Worm (Caenorhabditis elegans) whole organism, L1 larva: ENCODE measurements around the gene F48C5.2.
A peak's percentile ranks its signal among the peaks of the same experiment; 100 is the strongest.

Source experiments
- C16A3.4 ChIP-seq: fragments of 150-350 bp; optimal IDR thresholded peaks from 2 replicates; lab custom pipeline; 2014; ENCODE audit warnings: missing biosample characterization, missing genetic modification characterization
- C34B4.2 ChIP-seq: sonication (generic microtip); optimal IDR thresholded peaks from 2 replicates; lab custom pipeline; 2017; ENCODE audit warnings: mild to moderate bottlenecking, missing genetic modification characterization, missing compliant biosample characterization
- F16B12.6 ChIP-seq: fragments of 150-350 bp; optimal IDR thresholded peaks from 2 replicates; lab custom pipeline; 2014; ENCODE audit warnings: missing biosample characterization, missing genetic modification characterization
- Y116A8C.19 ChIP-seq: sonication (generic microtip); optimal IDR thresholded peaks from 2 replicates; lab custom pipeline; 2016; ENCODE audit warnings: missing compliant biosample characterization, missing genetic modification characterization, borderline replicate concordance
- alr-1 ChIP-seq: fragments of 200-800 bp; sonication (Bioruptor generic); optimal IDR thresholded peaks from 2 replicates; lab custom pipeline; 2018; ENCODE audit warnings: borderline replicate concordance, mild to moderate bottlenecking, missing genetic modification characterization, missing compliant biosample characterization
- aly-2 ChIP-seq: fragments of 150-350 bp; optimal IDR thresholded peaks from 2 replicates; lab custom pipeline; 2014; ENCODE audit warnings: missing biosample characterization, missing genetic modification characterization
- ama-1 ChIP-seq: fragments of 150-350 bp; optimal IDR thresholded peaks from 2 replicates; lab custom pipeline; 2014
- blmp-1 ChIP-seq: fragments of 150-350 bp; optimal IDR thresholded peaks from 2 replicates; lab custom pipeline; 2014; ENCODE audit warnings: missing biosample characterization, missing genetic modification characterization
- ceh-8 ChIP-seq: fragments of 200-800 bp; sonication (Bioruptor generic); optimal IDR thresholded peaks from 2 replicates; lab custom pipeline; 2018; ENCODE audit warnings: mild to moderate bottlenecking, missing genetic modification characterization, moderate library complexity, missing compliant biosample characterization
- ces-1 ChIP-seq: fragments of 150-350 bp; optimal IDR thresholded peaks from 2 replicates; lab custom pipeline; 2014; ENCODE audit warnings: missing biosample characterization, missing genetic modification reagents, missing genetic modification characterization
- dpl-1 ChIP-seq, 3 experiments: fragments of 150-350 bp in 2 of 3; sonication (generic microtip) in 1 of 3; optimal IDR thresholded peaks; 2 replicates each; lab custom pipeline; 2014 to 2017; ENCODE audit warnings: missing biosample characterization in 3 of 3, missing genetic modification characterization in 3 of 3, missing genetic modification reagents in 3 of 3
- dsc-1 ChIP-seq: sonication (generic microtip); optimal IDR thresholded peaks from 2 replicates; lab custom pipeline; 2016; ENCODE audit warnings: mild to moderate bottlenecking, missing genetic modification characterization, missing compliant biosample characterization
- efl-3 ChIP-seq: fragments of 200-800 bp; sonication (Bioruptor generic); optimal IDR thresholded peaks from 2 replicates; lab custom pipeline; 2018; ENCODE audit warnings: mild to moderate bottlenecking, missing genetic modification characterization, missing compliant biosample characterization
- egl-13 ChIP-seq: sonication (generic microtip); optimal IDR thresholded peaks from 2 replicates; lab custom pipeline; 2016; ENCODE audit warnings: missing genotype, missing genetic modification reagents, missing genetic modification characterization, missing compliant biosample characterization
- elt-2 ChIP-seq: sonication (generic microtip); optimal IDR thresholded peaks from 2 replicates; lab custom pipeline; 2016; ENCODE audit warnings: missing genetic modification characterization, mild to moderate bottlenecking, inconsistent platforms, missing compliant biosample characterization, missing genetic modification reagents
- elt-3 ChIP-seq, 6 experiments: fragments of 150-350 bp in 1 of 6; sonication (generic microtip); optimal IDR thresholded peaks; 2 replicates each; lab custom pipeline; 2017 to 2018; ENCODE audit warnings: missing biosample characterization in 6 of 6, missing genetic modification characterization in 6 of 6, inconsistent platforms in 1 of 6
- fkh-4 ChIP-seq: sonication (generic microtip); optimal IDR thresholded peaks from 2 replicates; lab custom pipeline; 2016; ENCODE audit warnings: missing compliant biosample characterization, missing genetic modification characterization, borderline replicate concordance
- fkh-8 ChIP-seq: sonication (generic microtip); optimal IDR thresholded peaks from 2 replicates; lab custom pipeline; 2016; ENCODE audit warnings: mild to moderate bottlenecking, missing genetic modification characterization, missing compliant biosample characterization
- grh-1 ChIP-seq: fragments of 200-800 bp; sonication (Bioruptor generic); IDR thresholded peaks from 2 replicates; pipeline ENCODE4 v1.3.6; 2022; ENCODE audit warnings: missing genetic modification reagents, missing genetic modification characterization, missing compliant biosample characterization
- hlh-17 ChIP-seq: fragments of 200-800 bp; sonication (Bioruptor generic); optimal IDR thresholded peaks from 2 replicates; lab custom pipeline; 2018; ENCODE audit warnings: missing genetic modification characterization, mild to moderate bottlenecking, missing compliant biosample characterization, moderate library complexity, borderline replicate concordance
- hpl-2 ChIP-seq: fragments of 150-350 bp; optimal IDR thresholded peaks from 2 replicates; lab custom pipeline; 2014; ENCODE audit warnings: missing biosample characterization, missing genetic modification reagents, missing genetic modification characterization
- irx-1 ChIP-seq: sonication (generic microtip); optimal IDR thresholded peaks from 2 replicates; lab custom pipeline; 2016; ENCODE audit warnings: missing genetic modification characterization, missing compliant biosample characterization
- isw-1 ChIP-seq: fragments of 200-800 bp; sonication (Bioruptor generic); IDR thresholded peaks from 2 replicates; pipeline ENCODE4 v1.3.6; 2022; ENCODE audit warnings: missing genetic modification characterization, missing compliant biosample characterization
- jun-1 ChIP-seq: fragments of 150-350 bp; optimal IDR thresholded peaks from 2 replicates; lab custom pipeline; 2014; ENCODE audit warnings: missing biosample characterization, missing genetic modification reagents, missing genetic modification characterization
- lin-13 ChIP-seq: fragments of 150-350 bp; optimal IDR thresholded peaks from 2 replicates; lab custom pipeline; 2014; ENCODE audit warnings: missing biosample characterization, missing genetic modification reagents, missing genetic modification characterization
- lin-35 ChIP-seq, 2 experiments: fragments of 150-350 bp; optimal IDR thresholded peaks; 2 replicates each; lab custom pipeline; 2014; ENCODE audit warnings: missing biosample characterization in 2 of 2, missing genetic modification characterization in 2 of 2, missing genetic modification reagents in 2 of 2
- lin-39 ChIP-seq: fragments of 150-350 bp; optimal IDR thresholded peaks from 2 replicates; lab custom pipeline; 2014; ENCODE audit warnings: missing biosample characterization, missing genetic modification reagents, missing genetic modification characterization
- lir-3 ChIP-seq: sonication (generic microtip); optimal IDR thresholded peaks from 2 replicates; lab custom pipeline; 2016; ENCODE audit warnings: mild to moderate bottlenecking, missing genetic modification characterization, moderate library complexity, missing compliant biosample characterization; ENCODE audit not compliant: poor library complexity
- mab-9 ChIP-seq: fragments of 200-800 bp; sonication (Bioruptor generic); IDR thresholded peaks from 2 replicates; pipeline ENCODE4 v1.3.6; 2022; ENCODE audit warnings: missing genetic modification reagents, missing genetic modification characterization, missing compliant biosample characterization
- mdl-1 ChIP-seq, 2 experiments: fragments of 150-350 bp; optimal IDR thresholded peaks; 2 replicates each; lab custom pipeline; 2014 to 2017; ENCODE audit warnings: missing biosample characterization in 2 of 2, missing genetic modification characterization in 2 of 2, inconsistent platforms in 1 of 2
- mef-2 ChIP-seq: fragments of 150-350 bp; optimal IDR thresholded peaks from 2 replicates; lab custom pipeline; 2014; ENCODE audit warnings: missing biosample characterization, missing genetic modification characterization
- nhr-11 ChIP-seq: fragments of 150-350 bp; optimal IDR thresholded peaks from 2 replicates; lab custom pipeline; 2014; ENCODE audit warnings: missing biosample characterization, missing genetic modification characterization
- nhr-12 ChIP-seq: sonication (generic microtip); optimal IDR thresholded peaks from 2 replicates; lab custom pipeline; 2017; ENCODE audit warnings: missing biosample characterization, missing genetic modification characterization
- nhr-237 ChIP-seq: fragments of 150-350 bp; optimal IDR thresholded peaks from 2 replicates; lab custom pipeline; 2014; ENCODE audit warnings: missing biosample characterization, missing genetic modification characterization
- nhr-28 ChIP-seq: fragments of 150-350 bp; optimal IDR thresholded peaks from 2 replicates; lab custom pipeline; 2014; ENCODE audit warnings: missing biosample characterization, missing genetic modification characterization
- nhr-47 ChIP-seq: sonication (generic microtip); optimal IDR thresholded peaks from 2 replicates; lab custom pipeline; 2016; ENCODE audit warnings: mild to moderate bottlenecking, missing genetic modification characterization, moderate library complexity, missing compliant biosample characterization
- nhr-71 ChIP-seq: sonication (generic microtip); optimal IDR thresholded peaks from 2 replicates; lab custom pipeline; 2016; ENCODE audit warnings: mild to moderate bottlenecking, missing genetic modification characterization, moderate library complexity, missing compliant biosample characterization
- nhr-76 ChIP-seq: sonication (generic microtip); optimal IDR thresholded peaks from 2 replicates; lab custom pipeline; 2017; ENCODE audit warnings: missing biosample characterization, missing genetic modification characterization
- nhr-85 ChIP-seq: sonication (generic microtip); peaks from one replicate; lab custom pipeline; 2016; ENCODE audit warnings: missing genetic modification characterization, inconsistent platforms, missing compliant biosample characterization
- pag-3 ChIP-seq: sonication (generic microtip); optimal IDR thresholded peaks from 2 replicates; lab custom pipeline; 2017; ENCODE audit warnings: missing genetic modification characterization, mild to moderate bottlenecking, missing compliant biosample characterization, antibody characterized with exemption, borderline replicate concordance; ENCODE audit not compliant: insufficient read depth
- sptf-1 ChIP-seq: fragments of 150-350 bp; optimal IDR thresholded peaks from 2 replicates; lab custom pipeline; 2014; ENCODE audit warnings: missing biosample characterization, missing genetic modification characterization
- sup-37 ChIP-seq: fragments of 200-800 bp; sonication (Bioruptor generic); optimal IDR thresholded peaks from 2 replicates; lab custom pipeline; 2018; ENCODE audit warnings: mild to moderate bottlenecking, missing genetic modification characterization, missing compliant biosample characterization
- swsn-7 ChIP-seq: sonication (generic microtip); optimal IDR thresholded peaks from 2 replicates; lab custom pipeline; 2016; ENCODE audit warnings: missing genetic modification characterization, missing compliant biosample characterization
- tbx-2 ChIP-seq: sonication (generic microtip); optimal IDR thresholded peaks from 2 replicates; lab custom pipeline; 2016; ENCODE audit warnings: missing genetic modification characterization, missing compliant biosample characterization
- tlp-1 ChIP-seq: fragments of 150-350 bp; optimal IDR thresholded peaks from 2 replicates; lab custom pipeline; 2014; ENCODE audit warnings: missing biosample characterization, missing genetic modification characterization
- unc-86 ChIP-seq: sonication (generic microtip); optimal IDR thresholded peaks from 2 replicates; lab custom pipeline; 2016; ENCODE audit warnings: missing genetic modification characterization, missing compliant biosample characterization
- vab-15 ChIP-seq: sonication (generic microtip); optimal IDR thresholded peaks from 2 replicates; lab custom pipeline; 2017; ENCODE audit warnings: missing genotype, mild to moderate bottlenecking, missing genetic modification characterization, missing compliant biosample characterization
- zip-4 ChIP-seq: fragments of 200-800 bp; sonication (Bioruptor generic); optimal IDR thresholded peaks from 2 replicates; lab custom pipeline; 2018; ENCODE audit warnings: mild to moderate bottlenecking, missing genetic modification characterization, moderate library complexity, missing compliant biosample characterization
- ztf-11 ChIP-seq, 2 experiments: sonication (generic microtip); optimal IDR thresholded peaks; 2 replicates each; lab custom pipeline; 2016 to 2017; ENCODE audit warnings: missing genetic modification characterization in 2 of 2, missing biosample characterization in 1 of 2, missing compliant biosample characterization in 1 of 2

F48C5.2 gene

DNA sequence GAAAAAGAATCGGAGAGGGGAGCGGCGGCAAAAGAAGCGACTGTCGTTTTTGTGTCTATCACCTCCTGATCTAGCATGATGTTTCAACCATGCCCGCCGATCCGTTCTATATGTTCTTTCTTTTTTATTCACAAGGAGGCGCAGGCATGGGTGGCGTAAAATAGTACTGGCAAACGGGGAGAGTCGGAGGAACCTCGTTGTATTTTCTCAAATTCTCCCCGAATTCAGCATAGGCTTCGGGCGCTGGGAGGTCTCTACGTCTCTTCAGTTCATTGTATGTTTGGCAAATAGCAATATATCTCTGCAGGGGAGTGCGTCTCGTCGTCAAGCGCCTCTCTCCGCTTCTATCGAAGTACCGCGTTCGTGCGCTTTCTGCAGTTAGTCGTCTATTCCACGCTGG is 11.1 kb upstream of the F48C5.2 start, which contains the start of gene lin-14 (continued):
- TF ChIP-seq lin-13 (GFP tag; lab: Kevin White, UChicago) (no peak), blmp-1 (tag; lab: Kevin White, UChicago) (peak; percentile 75), sup-37 (peak; percentile 3), ceh-8 (GFP tag; lab: Kevin White, UChicago) (no peak), elt-3 (tag; optimal IDR thresholded peaks at IDR 0.05; lab: Kevin White, UChicago) (peak in 2 of 6 experiments; percentile 57 to 68), elt-2 (tag; lab: Kevin White, UChicago) (no peak), lir-3 (peak; percentile 5), egl-13 (tag; lab: Kevin White, UChicago) (peak; percentile 27), efl-3 (GFP tag; lab: Kevin White, UChicago) (no peak), hpl-2 (GFP tag; lab: Kevin White, UChicago) (no peak), lin-39 (tag; lab: Kevin White, UChicago) (no peak), vab-15 (tag; lab: Kevin White, UChicago) (no peak), alr-1 (no peak)

DNA sequence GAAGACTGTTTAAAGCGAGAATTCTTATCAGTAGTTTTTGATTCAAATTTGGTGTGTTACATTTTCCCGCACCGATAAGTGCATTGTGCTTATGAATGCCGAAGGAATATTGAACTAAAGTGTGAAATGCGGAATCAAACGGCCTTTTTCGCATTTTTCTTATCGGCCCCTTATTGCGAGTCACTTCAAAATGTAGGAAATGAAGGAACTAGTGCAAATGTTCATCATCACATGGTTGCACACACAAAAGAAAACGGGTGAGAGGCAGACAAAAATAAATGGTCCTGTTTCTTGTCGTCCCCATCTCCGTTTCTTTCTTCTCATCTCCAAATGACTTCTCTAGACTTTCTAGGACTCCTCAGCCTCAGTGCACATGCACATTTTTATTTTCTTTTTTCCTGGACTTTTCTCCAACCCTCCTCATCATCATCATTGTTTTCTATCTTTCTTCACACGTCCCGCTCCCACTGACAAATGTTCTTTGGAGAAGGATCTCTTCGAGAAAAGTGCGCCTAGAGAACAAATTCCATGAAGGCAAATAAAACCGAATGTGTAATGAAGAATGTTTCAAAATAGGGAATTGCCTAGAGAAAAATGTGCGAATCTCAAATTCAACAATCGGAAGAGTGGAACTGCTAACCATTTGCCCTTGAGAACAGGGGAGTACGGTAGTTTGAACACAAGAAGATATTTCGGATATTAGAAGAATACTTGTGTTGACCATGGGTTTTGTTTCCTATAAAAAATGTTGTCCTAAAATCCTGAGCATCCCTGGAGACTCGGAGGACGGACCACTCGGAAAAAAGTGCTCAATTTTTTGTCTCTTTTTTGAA is 10.4 kb upstream of the F48C5.2 start:
- TF ChIP-seq ama-1 (lab: Kevin White, UChicago) (no peak), sptf-1 (tag; lab: Kevin White, UChicago) (no peak), Y116A8C.19 (no peak), C16A3.4 (tag; lab: Kevin White, UChicago) (no peak), C34B4.2 (no peak), zip-4 (no peak), aly-2 (no peak), nhr-47 (tag; lab: Kevin White, UChicago) (no peak), nhr-76 (tag; lab: Kevin White, UChicago) (no peak), fkh-8 (no peak), nhr-85 (tag; lab: Kevin White, UChicago) (no peak), ces-1 (GFP tag; lab: Kevin White, UChicago) (no peak), tlp-1 (no peak), swsn-7 (tag; lab: Kevin White, UChicago) (no peak), jun-1 (tag; lab: Kevin White, UChicago) (no peak), nhr-12 (no peak), nhr-28 (tag; lab: Kevin White, UChicago) (no peak), ceh-8 (GFP tag; lab: Kevin White, UChicago) (no peak), F16B12.6 (tag; lab: Kevin White, UChicago) (no peak), lin-13 (GFP tag; lab: Kevin White, UChicago) (no peak), elt-3 (tag; optimal IDR thresholded peaks at IDR 0.05; lab: Kevin White, UChicago) (no peak), irx-1 (tag; lab: Kevin White, UChicago) (no peak), pag-3 (tag; lab: Kevin White, UChicago) (no peak), unc-86 (tag; lab: Kevin White, UChicago) (no peak), tbx-2 (no peak), mab-9 (0 out of 2 replicates have a peak, but pooled peaks have one; percentile 29), nhr-237 (no peak), mdl-1 (tag; optimal IDR thresholded peaks at IDR 0.05; lab: Kevin White, UChicago) (peak in 1 of 2 experiments; percentile 58), hlh-17 (GFP tag; lab: Kevin White, UChicago) (no peak), fkh-4 (tag; lab: Kevin White, UChicago) (no peak), isw-1 (no peak), ztf-11 (tag; optimal IDR thresholded peaks at IDR 0.05; lab: Kevin White, UChicago) (no peak), dsc-1 (peak; percentile 63), lin-35 (GFP tag; optimal IDR thresholded peaks at IDR 0.05; lab: Kevin White, UChicago) (peak; percentile 2 to 4), mef-2 (tag; lab: Kevin White, UChicago) (no peak), nhr-11 (tag; lab: Kevin White, UChicago) (no peak), grh-1 (GFP tag; lab: Robert Waterston, UW) (no peak), nhr-71 (tag; lab: Kevin White, UChicago) (peak; percentile 69), dpl-1 (GFP tag; optimal IDR thresholded peaks at IDR 0.05; lab: Kevin White, UChicago) (no peak)
